Fruit fly (Drosophila melanogaster): ENCODE data around the gene CG6094.

CG6094 gene

DNA sequence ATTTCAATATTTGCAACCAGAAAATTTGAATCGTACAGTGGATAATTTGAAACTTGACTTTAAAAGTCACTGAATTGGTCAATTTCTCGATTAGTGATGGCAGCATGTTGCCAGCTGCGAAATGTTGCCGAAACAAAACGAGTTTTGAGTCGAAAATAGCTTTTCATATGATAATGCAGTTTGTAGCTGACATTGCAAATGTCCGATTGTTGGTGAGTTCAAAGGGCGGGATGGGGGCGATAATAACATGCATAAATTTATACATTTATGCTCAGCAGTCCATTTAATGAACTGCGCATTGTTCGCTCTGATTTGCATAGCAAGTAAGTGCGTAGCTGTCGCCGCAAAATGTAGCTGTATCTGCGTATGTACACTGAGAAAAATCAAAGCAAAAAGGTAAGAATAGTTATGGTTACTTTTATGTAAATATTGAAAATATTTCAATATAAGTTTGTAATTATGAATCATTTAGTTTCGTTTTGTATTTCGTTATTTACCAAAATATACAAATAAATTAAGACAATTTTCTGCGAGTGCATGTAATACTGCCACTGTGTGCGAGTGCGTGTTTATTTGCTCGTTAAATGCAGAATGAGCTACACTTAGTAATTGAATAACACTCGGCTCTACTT is 20.2 kb downstream of the CG6094 start, which contains the start of gene Lip4:
Gene Lip4, plus strand, starts transcription at position 620 of the 632 bp plus-strand sequence.
- TF ChIP-seq Sin3A (optimal IDR thresholded peaks at IDR 0.05) (no peak), insv (optimal IDR thresholded peaks at IDR 0.05) (no peak), h (optimal IDR thresholded peaks at IDR 0.05) (no peak), ttk (optimal IDR thresholded peaks at IDR 0.05) (no peak)

- TF ChIP-seq Sin3A (optimal IDR thresholded peaks at IDR 0.05) (no peak), psq (optimal IDR thresholded peaks at IDR 0.05) (no peak), ttk (optimal IDR thresholded peaks at IDR 0.05) (no peak), Myc (optimal IDR thresholded peaks at IDR 0.05) (no peak), insv (optimal IDR thresholded peaks at IDR 0.05) (no peak), h (optimal IDR thresholded peaks at IDR 0.05) (no peak)
These were observed 22.1 kb downstream of the CG6094 start for dm6 chr2L:10528984-10529383.

DNA sequence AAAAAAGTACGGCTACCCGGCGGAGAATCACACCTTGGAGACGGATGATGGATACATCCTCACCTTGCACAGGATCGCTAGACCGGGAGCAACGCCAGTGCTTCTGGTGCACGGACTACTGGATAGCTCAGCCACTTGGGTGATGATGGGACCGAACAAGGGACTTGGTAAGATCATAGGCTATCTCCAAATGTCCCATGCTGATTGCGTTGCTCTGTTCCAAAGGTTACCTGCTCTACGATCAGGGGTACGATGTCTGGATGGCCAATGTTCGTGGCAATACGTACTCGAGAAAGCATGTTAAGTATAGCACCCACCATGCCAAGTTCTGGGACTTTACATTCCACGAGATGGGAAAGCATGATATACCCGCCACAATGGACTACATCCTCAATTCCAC is 23.2 kb downstream of the CG6094 start:
- TF ChIP-seq Myc (optimal IDR thresholded peaks at IDR 0.05) (no peak), Sin3A (optimal IDR thresholded peaks at IDR 0.05) (no peak), insv (optimal IDR thresholded peaks at IDR 0.05) (no peak), h (optimal IDR thresholded peaks at IDR 0.05) (no peak), ttk (optimal IDR thresholded peaks at IDR 0.05) (no peak), psq (optimal IDR thresholded peaks at IDR 0.05) (no peak)

DNA sequence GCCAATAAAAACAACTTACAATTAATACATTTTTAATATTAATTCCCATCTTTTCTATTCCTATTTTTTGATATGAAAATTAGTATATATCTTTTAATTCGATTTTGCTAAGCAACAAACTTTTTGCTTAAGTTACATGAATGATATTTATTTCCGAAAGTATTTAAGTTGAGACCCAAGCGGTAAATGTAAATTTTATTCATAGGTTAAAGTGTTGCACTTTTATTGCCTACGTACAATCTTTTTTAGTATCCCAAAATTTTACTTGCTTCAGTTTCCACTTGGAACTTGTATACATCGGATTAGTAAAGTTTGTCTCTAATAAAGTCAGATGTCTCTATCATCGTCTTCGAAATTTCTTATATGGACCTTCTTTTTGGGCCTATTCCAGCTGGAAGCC is 24.6 kb downstream of the CG6094 start, which contains the start of gene CG18301:
Gene CG18301, plus strand, starts transcription at position 301 of the 400 bp plus-strand sequence.
- TF ChIP-seq Myc (optimal IDR thresholded peaks at IDR 0.05), result no peak
- no peak for TF ChIP-seq psq (optimal IDR thresholded peaks at IDR 0.05)
- TF ChIP-seq ttk (optimal IDR thresholded peaks at IDR 0.05), result no peak
- TF ChIP-seq insv (optimal IDR thresholded peaks at IDR 0.05), result no peak
- no peak for TF ChIP-seq h (optimal IDR thresholded peaks at IDR 0.05)
- no peak for TF ChIP-seq Sin3A (optimal IDR thresholded peaks at IDR 0.05)

DNA sequence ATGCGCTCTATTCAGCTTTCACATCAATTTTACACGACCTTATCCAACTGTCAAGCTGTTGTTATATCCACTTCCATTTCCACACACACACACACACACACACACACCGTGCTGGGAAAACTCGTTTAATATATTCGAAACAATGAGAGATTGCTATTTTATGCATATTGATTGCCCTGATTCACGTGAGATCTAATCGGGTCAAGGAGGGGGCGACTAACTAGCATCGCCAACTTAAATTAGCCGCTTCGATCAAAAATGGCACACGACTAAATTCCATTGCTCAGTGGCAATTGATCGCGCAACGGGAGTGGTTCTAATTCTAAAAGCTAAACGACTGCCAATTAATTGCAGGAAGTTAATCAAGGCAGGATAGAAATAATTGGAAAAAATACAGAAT is 27.1 kb downstream of the CG6094 start, which contains the start of gene CG18302:
Gene CG18302, plus strand, starts transcription at position 301 of the 400 bp plus-strand sequence.
- no peak for TF ChIP-seq Sin3A (optimal IDR thresholded peaks at IDR 0.05)

DNA sequence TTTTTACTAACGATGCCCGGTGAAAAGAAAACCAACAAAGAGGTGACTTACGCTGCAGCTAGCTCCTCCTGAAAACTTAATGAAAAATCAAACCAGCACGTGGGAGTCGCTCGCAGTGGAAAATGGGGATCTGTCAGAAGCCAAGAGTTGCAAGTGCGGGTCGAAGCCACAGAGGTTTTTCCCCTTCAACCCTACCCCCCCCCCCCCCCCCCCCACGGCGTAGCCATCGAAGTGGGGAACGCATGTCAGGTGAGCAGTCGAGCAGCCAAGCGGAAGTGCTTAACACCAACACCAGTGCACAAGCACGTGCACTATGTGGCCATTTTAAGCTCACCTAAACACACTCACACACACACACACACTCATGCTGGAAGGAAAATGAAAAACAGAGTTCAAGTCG is 32.5 kb downstream of the CG6094 start:
- TF ChIP-seq ttk (optimal IDR thresholded peaks at IDR 0.05), result no peak
- no peak for TF ChIP-seq psq (optimal IDR thresholded peaks at IDR 0.05)
- TF ChIP-seq Myc (optimal IDR thresholded peaks at IDR 0.05), result no peak
- no peak for TF ChIP-seq insv (optimal IDR thresholded peaks at IDR 0.05)
- TF ChIP-seq Sin3A (optimal IDR thresholded peaks at IDR 0.05), result no peak
- TF ChIP-seq h (optimal IDR thresholded peaks at IDR 0.05), result no peak

DNA sequence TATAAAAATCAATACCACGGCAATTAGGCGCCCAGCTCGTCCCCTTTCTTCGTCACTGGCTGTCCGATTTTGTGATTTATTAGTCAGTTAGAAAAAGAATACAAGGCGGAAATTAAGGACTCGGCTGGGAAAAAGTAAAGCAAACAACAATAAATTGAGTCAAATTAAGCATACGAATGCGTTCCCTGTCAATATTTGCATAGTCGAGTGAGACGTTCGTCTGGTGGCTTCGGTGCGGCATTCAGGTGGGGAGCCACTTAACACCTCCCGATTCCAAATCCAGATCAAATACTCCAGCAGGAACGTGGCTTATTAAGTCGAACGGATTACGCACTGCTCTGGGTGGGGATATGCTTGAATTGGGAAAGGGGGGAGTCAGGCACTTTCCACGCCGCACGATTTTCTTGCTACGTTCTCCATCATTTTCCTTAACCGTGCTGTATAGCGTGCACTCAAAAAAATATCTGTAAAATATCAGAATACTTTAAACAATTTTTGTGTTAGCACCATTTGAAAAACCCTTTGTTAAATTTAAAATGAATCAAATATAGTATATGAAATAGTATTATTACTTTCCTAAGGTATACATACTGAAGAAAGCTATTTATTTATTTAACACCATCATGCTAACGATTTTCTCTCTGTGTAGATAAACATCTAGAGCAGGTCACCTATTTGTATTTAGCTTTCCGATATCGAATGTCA is 36.3 kb downstream of the CG6094 start:
- TF ChIP-seq psq (optimal IDR thresholded peaks at IDR 0.05), result no peak
- no peak for TF ChIP-seq insv (optimal IDR thresholded peaks at IDR 0.05)
- no peak for TF ChIP-seq Sin3A (optimal IDR thresholded peaks at IDR 0.05)
- TF ChIP-seq Myc (optimal IDR thresholded peaks at IDR 0.05), result no peak
- TF ChIP-seq h (optimal IDR thresholded peaks at IDR 0.05), result no peak
- no peak for TF ChIP-seq ttk (optimal IDR thresholded peaks at IDR 0.05)

dm6 chr2L:10543992-10544391 is 37.1 kb downstream of the CG6094 start:
- TF ChIP-seq ttk (optimal IDR thresholded peaks at IDR 0.05) (no peak), h (optimal IDR thresholded peaks at IDR 0.05) (no peak), Sin3A (optimal IDR thresholded peaks at IDR 0.05) (no peak), insv (optimal IDR thresholded peaks at IDR 0.05) (no peak), Myc (optimal IDR thresholded peaks at IDR 0.05) (no peak), psq (optimal IDR thresholded peaks at IDR 0.05) (no peak)

DNA sequence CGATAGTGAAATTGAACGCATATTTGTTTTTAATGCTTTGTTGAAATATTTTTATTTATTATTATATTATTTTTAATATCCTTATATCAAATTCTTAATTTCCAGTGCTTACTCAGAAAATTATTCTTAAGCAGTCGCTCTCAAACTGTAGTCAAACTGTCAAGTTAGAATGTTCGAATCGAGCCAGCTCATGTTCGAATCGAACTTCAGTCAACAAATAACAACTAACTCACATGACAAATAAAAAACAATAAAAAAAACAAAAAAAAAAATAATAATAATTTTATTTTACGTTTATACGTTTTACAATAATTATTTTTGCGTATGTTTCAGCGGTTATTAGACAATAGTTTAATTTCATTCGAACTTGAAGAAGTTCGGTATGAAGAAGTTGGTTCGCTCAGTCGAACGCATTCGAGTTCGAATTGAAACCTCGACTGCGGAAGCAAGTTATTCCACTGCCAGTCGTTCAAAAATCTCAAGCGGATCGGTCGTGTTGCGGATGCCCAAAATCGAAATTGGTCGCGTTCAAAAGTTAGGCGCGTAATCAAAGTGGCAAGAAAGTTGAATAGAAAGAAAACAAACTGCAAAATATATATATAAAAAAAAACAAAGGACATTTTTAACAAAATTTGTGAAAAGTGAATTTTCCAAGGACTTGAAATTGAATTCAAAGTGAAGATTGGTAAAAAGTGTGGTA is 37.7 kb downstream of the CG6094 start, which contains the start of gene Trim9:
Gene Trim9, plus strand, starts transcription at position 463 of the 700 bp plus-strand sequence.
- no peak for TF ChIP-seq insv (optimal IDR thresholded peaks at IDR 0.05)

DNA sequence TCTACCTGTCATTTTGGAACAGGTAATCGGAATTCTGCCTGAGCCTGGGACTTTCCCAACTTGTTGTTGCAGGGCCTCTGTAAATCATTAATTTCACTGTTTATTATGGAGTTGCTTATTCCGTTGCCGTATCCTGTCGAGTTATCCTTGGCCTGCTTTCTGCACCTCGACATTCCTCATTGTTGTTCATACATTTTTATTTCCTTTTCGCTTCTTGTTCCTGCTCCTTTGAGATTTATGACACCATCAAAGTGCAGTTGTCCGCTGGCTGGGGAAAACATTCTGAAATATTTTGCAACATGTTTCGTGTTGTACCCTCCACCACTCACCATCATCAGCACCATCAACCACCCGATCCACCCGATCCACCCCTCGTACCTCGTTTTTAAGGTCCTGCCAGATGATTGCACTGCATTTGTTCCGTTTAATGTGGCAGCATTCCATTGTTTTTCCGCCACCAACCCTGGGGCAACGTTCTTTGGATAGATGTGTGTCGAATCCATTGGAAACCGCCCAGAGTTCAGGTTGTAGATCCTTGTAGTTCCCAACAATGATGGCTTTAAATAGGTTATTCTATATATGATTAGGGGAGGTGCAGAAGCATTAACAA is 42.0 kb downstream of the CG6094 start:
- TF ChIP-seq Sin3A (optimal IDR thresholded peaks at IDR 0.05), result no peak
- TF ChIP-seq psq (optimal IDR thresholded peaks at IDR 0.05), result no peak
- no peak for TF ChIP-seq ttk (optimal IDR thresholded peaks at IDR 0.05)
- no peak for TF ChIP-seq insv (optimal IDR thresholded peaks at IDR 0.05)
- no peak for TF ChIP-seq Myc (optimal IDR thresholded peaks at IDR 0.05)

dm6 chr2L:10552807-10553206 is 45.9 kb downstream of the CG6094 start:
- no peak for TF ChIP-seq psq (optimal IDR thresholded peaks at IDR 0.05)
- no peak for TF ChIP-seq Myc (optimal IDR thresholded peaks at IDR 0.05)
- TF ChIP-seq ttk (optimal IDR thresholded peaks at IDR 0.05), result no peak
- no peak for TF ChIP-seq Sin3A (optimal IDR thresholded peaks at IDR 0.05)
- TF ChIP-seq insv (optimal IDR thresholded peaks at IDR 0.05), result no peak
- TF ChIP-seq h (optimal IDR thresholded peaks at IDR 0.05), result no peak

DNA sequence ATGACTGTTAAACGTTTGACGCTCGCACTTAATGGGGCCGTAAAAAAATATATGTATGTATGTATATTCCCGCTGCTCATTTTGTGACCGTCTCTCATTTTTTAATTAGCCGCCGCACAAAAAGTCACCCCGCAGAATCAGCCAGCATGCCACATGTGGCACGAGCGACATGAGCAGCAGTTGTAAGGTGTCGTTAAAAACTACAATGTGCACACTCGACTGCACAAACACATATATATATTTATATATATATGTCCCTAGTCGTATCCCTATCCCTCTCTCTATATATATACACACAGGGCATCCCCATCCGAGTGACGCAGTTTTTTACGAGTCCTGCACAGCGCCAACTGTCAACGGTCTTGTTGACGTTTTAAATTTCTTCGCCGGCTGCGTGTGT is 46.8 kb downstream of the CG6094 start:
- TF ChIP-seq psq (optimal IDR thresholded peaks at IDR 0.05), result no peak
- no peak for TF ChIP-seq Sin3A (optimal IDR thresholded peaks at IDR 0.05)
- no peak for TF ChIP-seq ttk (optimal IDR thresholded peaks at IDR 0.05)
- TF ChIP-seq Myc (optimal IDR thresholded peaks at IDR 0.05), result no peak
- no peak for TF ChIP-seq insv (optimal IDR thresholded peaks at IDR 0.05)
